Worm (Caenorhabditis elegans) whole organism, L4/young adult: ENCODE data around the gene best-9.

ENCODE experiments used
- W03F9.2 ChIP-seq: fragments of 150-350 bp; optimal IDR thresholded peaks from 2 replicates; lab custom pipeline; 2014; ENCODE audit warnings: missing biosample characterization, missing genetic modification characterization
- dao-5 ChIP-seq: sonication (generic microtip); optimal IDR thresholded peaks from 2 replicates; lab custom pipeline; 2016; ENCODE audit warnings: missing genotype, missing genetic modification characterization, moderate library complexity, missing compliant biosample characterization
- him-1 ChIP-seq: sonication (generic microtip); optimal IDR thresholded peaks from 2 replicates; lab custom pipeline; 2016; ENCODE audit warnings: missing genotype, missing genetic modification reagents, missing genetic modification characterization, missing compliant biosample characterization

best-9 gene

ce11 chrIV:6542962-6543361 is 17.6 kb upstream of the best-9 start:
- TF ChIP-seq W03F9.2 (tag; lab: Kevin White, UChicago) (no peak), dao-5 (tag; lab: Kevin White, UChicago) (no peak), him-1 (tag; lab: Kevin White, UChicago) (no peak)

ce11 chrIV:6547397-6547796 is 13.1 kb upstream of the best-9 start:
- TF ChIP-seq W03F9.2 (tag; lab: Kevin White, UChicago) (no peak), dao-5 (tag; lab: Kevin White, UChicago) (no peak), him-1 (tag; lab: Kevin White, UChicago) (no peak)

ce11 chrIV:6548609-6549008 is 11.9 kb upstream of the best-9 start, which contains the start of gene fan-1:
fan-1 (plus strand) TSS chrIV:6548686.
- TF ChIP-seq W03F9.2 (tag; lab: Kevin White, UChicago) (peak; percentile 30), him-1 (tag; lab: Kevin White, UChicago) (peak; percentile 61), dao-5 (tag; lab: Kevin White, UChicago) (no peak)

- TF ChIP-seq him-1 (tag; lab: Kevin White, UChicago) = no peak
- no peak for TF ChIP-seq W03F9.2 (tag; lab: Kevin White, UChicago)
- TF ChIP-seq dao-5 (tag; lab: Kevin White, UChicago) = no peak
These were observed 8.5 kb upstream of the best-9 start for ce11 chrIV:6552036-6552435.

- TF ChIP-seq him-1 (tag; lab: Kevin White, UChicago) (no peak), W03F9.2 (tag; lab: Kevin White, UChicago) (no peak), dao-5 (tag; lab: Kevin White, UChicago) (no peak)
These were observed 5.7 kb upstream of the best-9 start for ce11 chrIV:6554865-6555264.

- no peak for TF ChIP-seq W03F9.2 (tag; lab: Kevin White, UChicago)
- TF ChIP-seq him-1 (tag; lab: Kevin White, UChicago) = no peak
- TF ChIP-seq dao-5 (tag; lab: Kevin White, UChicago) = no peak
These were observed 4.9 kb upstream of the best-9 start, which contains the start of gene paqr-1 for ce11 chrIV:6555388-6556330. paqr-1 (minus strand) TSS chrIV:6555438.

- TF ChIP-seq him-1 (tag; lab: Kevin White, UChicago) (peak; percentile 45), W03F9.2 (tag; lab: Kevin White, UChicago) (peak; percentile 19), dao-5 (tag; lab: Kevin White, UChicago) (peak; percentile 9)
These were observed 3.7 kb upstream of the best-9 start, which contains the start of gene try-3 for ce11 chrIV:6556624-6557368. try-3 (plus strand) TSS chrIV:6557155.

ce11 chrIV:6562039-6562438 is 1.5 kb downstream of the best-9 start:
- TF ChIP-seq him-1 (tag; lab: Kevin White, UChicago) (no peak), W03F9.2 (tag; lab: Kevin White, UChicago) (no peak), dao-5 (tag; lab: Kevin White, UChicago) (no peak)

ce11 chrIV:6565605-6566004 is 5.1 kb downstream of the best-9 start:
- TF ChIP-seq dao-5 (tag; lab: Kevin White, UChicago) = no peak
- no peak for TF ChIP-seq W03F9.2 (tag; lab: Kevin White, UChicago)
- no peak for TF ChIP-seq him-1 (tag; lab: Kevin White, UChicago)

- TF ChIP-seq him-1 (tag; lab: Kevin White, UChicago) (no peak), W03F9.2 (tag; lab: Kevin White, UChicago) (no peak), dao-5 (tag; lab: Kevin White, UChicago) (no peak)
These were observed 11.7 kb downstream of the best-9 start, which contains the start of gene bicd-1 for ce11 chrIV:6572238-6572637. bicd-1 (minus strand) TSS chrIV:6572338.

- TF ChIP-seq him-1 (tag; lab: Kevin White, UChicago) (no peak), dao-5 (tag; lab: Kevin White, UChicago) (no peak), W03F9.2 (tag; lab: Kevin White, UChicago) (no peak)
These were observed 12.1 kb downstream of the best-9 start for ce11 chrIV:6572655-6573054.

ce11 chrIV:6574343-6574742 is 13.8 kb downstream of the best-9 start:
- TF ChIP-seq him-1 (tag; lab: Kevin White, UChicago) (no peak), dao-5 (tag; lab: Kevin White, UChicago) (no peak), W03F9.2 (tag; lab: Kevin White, UChicago) (no peak)
